Worm (Caenorhabditis elegans) whole organism, late embryonic: ENCODE data around the gene scav-1.

Source experiments
- K09A11.1 ChIP-seq: sonication (generic microtip); optimal IDR thresholded peaks from 2 replicates; lab custom pipeline; 2017; ENCODE audit warnings: antibody characterized with exemption, mild to moderate bottlenecking, missing genetic modification characterization, missing compliant biosample characterization; ENCODE audit not compliant: insufficient read depth
- T23F11.4 ChIP-seq: fragments of 200-800 bp; sonication (Bioruptor generic); optimal IDR thresholded peaks from 2 replicates; lab custom pipeline; 2018; ENCODE audit warnings: mild to moderate bottlenecking, missing genetic modification characterization, missing compliant biosample characterization
- Y22D7AL.16 ChIP-seq: sonication (generic microtip); optimal IDR thresholded peaks from 2 replicates; lab custom pipeline; 2016; ENCODE audit warnings: missing genetic modification characterization, missing compliant biosample characterization
- ama-1 ChIP-seq: fragments of 150-350 bp; optimal IDR thresholded peaks from 2 replicates; lab custom pipeline; 2014
- ceh-14 ChIP-seq: sonication (generic microtip); optimal IDR thresholded peaks from 2 replicates; lab custom pipeline; 2016; ENCODE audit warnings: missing genotype, missing genetic modification characterization, missing compliant biosample characterization
- ceh-18 ChIP-seq: sonication (generic microtip); optimal IDR thresholded peaks from 2 replicates; lab custom pipeline; 2016; ENCODE audit warnings: missing genetic modification characterization, missing compliant biosample characterization
- ceh-31 ChIP-seq: sonication (generic microtip); optimal IDR thresholded peaks from 2 replicates; lab custom pipeline; 2016; ENCODE audit warnings: missing genetic modification characterization, missing compliant biosample characterization
- ceh-34 ChIP-seq: sonication (generic microtip); optimal IDR thresholded peaks from 2 replicates; lab custom pipeline; 2016; ENCODE audit warnings: mild to moderate bottlenecking, missing genetic modification characterization, missing compliant biosample characterization
- ceh-45 ChIP-seq: fragments of 200-800 bp; sonication (Bioruptor generic); IDR thresholded peaks from 2 replicates; pipeline ENCODE4 v1.3.6; 2022; ENCODE audit warnings: missing genetic modification reagents, missing genetic modification characterization, missing compliant biosample characterization
- ceh-48 ChIP-seq: sonication (generic microtip); optimal IDR thresholded peaks from 2 replicates; lab custom pipeline; 2016; ENCODE audit warnings: missing genetic modification characterization, inconsistent platforms, missing compliant biosample characterization
- ceh-6 ChIP-seq: fragments of 200-800 bp; sonication (Bioruptor generic); optimal IDR thresholded peaks from 2 replicates; lab custom pipeline; 2018; ENCODE audit warnings: mild to moderate bottlenecking, missing genetic modification characterization, missing compliant biosample characterization
- che-1 ChIP-seq: sonication (generic microtip); optimal IDR thresholded peaks from 2 replicates; lab custom pipeline; 2016; ENCODE audit warnings: mild to moderate bottlenecking, missing genetic modification characterization, missing compliant biosample characterization
- elt-2 ChIP-seq: sonication (generic microtip); optimal IDR thresholded peaks from 2 replicates; lab custom pipeline; 2016; ENCODE audit warnings: missing genetic modification reagents, missing genetic modification characterization, missing compliant biosample characterization
- elt-4 ChIP-seq: sonication (generic microtip); optimal IDR thresholded peaks from 2 replicates; lab custom pipeline; 2016; ENCODE audit warnings: missing genetic modification characterization, missing compliant biosample characterization
- ets-4 ChIP-seq: sonication (generic microtip); optimal IDR thresholded peaks from 2 replicates; lab custom pipeline; 2016; ENCODE audit warnings: missing genetic modification characterization, missing compliant biosample characterization
- fax-1 ChIP-seq: sonication (generic microtip); optimal IDR thresholded peaks from 2 replicates; lab custom pipeline; 2016; ENCODE audit warnings: missing genotype, missing genetic modification characterization, missing compliant biosample characterization
- fkh-10 ChIP-seq: fragments of 150-350 bp; optimal IDR thresholded peaks from 2 replicates; lab custom pipeline; 2014; ENCODE audit warnings: missing biosample characterization, missing genetic modification reagents, missing genetic modification characterization
- fkh-6 ChIP-seq: sonication (generic microtip); optimal IDR thresholded peaks from 2 replicates; lab custom pipeline; 2016; ENCODE audit warnings: missing genetic modification characterization, missing compliant biosample characterization
- gmeb-2 ChIP-seq: sonication (generic microtip); optimal IDR thresholded peaks from 2 replicates; lab custom pipeline; 2016; ENCODE audit warnings: missing genetic modification characterization, inconsistent platforms, missing compliant biosample characterization
- hlh-30 ChIP-seq: sonication (generic microtip); optimal IDR thresholded peaks from 2 replicates; lab custom pipeline; 2017; ENCODE audit warnings: antibody characterized with exemption, missing genetic modification characterization, missing compliant biosample characterization; ENCODE audit not compliant: insufficient read depth
- lim-6 ChIP-seq: sonication (generic microtip); optimal IDR thresholded peaks from 2 replicates; lab custom pipeline; 2016; ENCODE audit warnings: missing genetic modification characterization, missing compliant biosample characterization
- madf-2 ChIP-seq: sonication (generic microtip); optimal IDR thresholded peaks from 2 replicates; lab custom pipeline; 2017; ENCODE audit warnings: missing genetic modification characterization, missing compliant biosample characterization
- mec-3 ChIP-seq: sonication (generic microtip); optimal IDR thresholded peaks from 2 replicates; lab custom pipeline; 2016; ENCODE audit warnings: borderline replicate concordance, missing genetic modification characterization, missing compliant biosample characterization
- nfya-1 ChIP-seq: sonication (generic microtip); optimal IDR thresholded peaks from 2 replicates; lab custom pipeline; 2017; ENCODE audit warnings: missing genetic modification characterization, mild to moderate bottlenecking, missing compliant biosample characterization, antibody characterized with exemption, moderate library complexity
- nhr-11 ChIP-seq: fragments of 150-350 bp; optimal IDR thresholded peaks from 2 replicates; lab custom pipeline; 2014; ENCODE audit warnings: missing biosample characterization, missing genetic modification characterization
- nhr-232 ChIP-seq: sonication (generic microtip); optimal IDR thresholded peaks from 2 replicates; lab custom pipeline; 2016; ENCODE audit warnings: missing genetic modification characterization, missing compliant biosample characterization
- pat-9 ChIP-seq: fragments of 200-800 bp; sonication (Bioruptor generic); optimal IDR thresholded peaks from 2 replicates; lab custom pipeline; 2018; ENCODE audit warnings: mild to moderate bottlenecking, missing genetic modification characterization, moderate library complexity, missing compliant biosample characterization
- pax-1 ChIP-seq: fragments of 150-350 bp; optimal IDR thresholded peaks from 2 replicates; lab custom pipeline; 2014; ENCODE audit warnings: missing biosample characterization, missing genetic modification characterization
- pqm-1 ChIP-seq: sonication (generic microtip); optimal IDR thresholded peaks from 2 replicates; lab custom pipeline; 2016; ENCODE audit warnings: missing genetic modification characterization, missing compliant biosample characterization
- pros-1 ChIP-seq: fragments of 150-350 bp; optimal IDR thresholded peaks from 2 replicates; lab custom pipeline; 2014; ENCODE audit warnings: missing biosample characterization, missing genetic modification reagents, missing genetic modification characterization
- rnt-1 ChIP-seq: sonication (generic microtip); optimal IDR thresholded peaks from 2 replicates; lab custom pipeline; 2016; ENCODE audit warnings: missing genetic modification characterization, missing compliant biosample characterization
- sdc-2 ChIP-seq: sonication (generic microtip); optimal IDR thresholded peaks from 2 replicates; lab custom pipeline; 2016; ENCODE audit warnings: missing genotype, missing genetic modification characterization, missing compliant biosample characterization
- sox-4 ChIP-seq: sonication (generic microtip); optimal IDR thresholded peaks from 2 replicates; lab custom pipeline; 2017; ENCODE audit warnings: mild to moderate bottlenecking, missing genetic modification characterization, inconsistent platforms, missing compliant biosample characterization
- tbx-2 ChIP-seq: sonication (generic microtip); optimal IDR thresholded peaks from 2 replicates; lab custom pipeline; 2016; ENCODE audit warnings: missing genetic modification characterization, missing compliant biosample characterization
- unc-3 ChIP-seq, 2 experiments: fragments of 200-800 bp in 1 of 2; sonication (Bioruptor generic) in 1 of 2; sonication (generic microtip) in 1 of 2; conservative IDR thresholded peaks in 1 of 2; optimal IDR thresholded peaks in 1 of 2; 2 replicates each; pipeline versions ENCODE4 v1.3.6 to Lab custom; 2016 to 2022; ENCODE audit warnings: missing compliant biosample characterization in 2 of 2, missing genetic modification characterization in 2 of 2, missing genetic modification reagents in 1 of 2
- unc-42 ChIP-seq: sonication (generic microtip); optimal IDR thresholded peaks from 2 replicates; lab custom pipeline; 2016; ENCODE audit warnings: missing genotype, missing genetic modification characterization, missing compliant biosample characterization
- unc-55 ChIP-seq: sonication (generic microtip); optimal IDR thresholded peaks from 2 replicates; lab custom pipeline; 2017; ENCODE audit warnings: missing biosample characterization, missing genetic modification reagents, missing genetic modification characterization
- unc-86 ChIP-seq: sonication (generic microtip); optimal IDR thresholded peaks from 2 replicates; lab custom pipeline; 2016; ENCODE audit warnings: missing genetic modification characterization, missing compliant biosample characterization
- zip-5 ChIP-seq: sonication (generic microtip); optimal IDR thresholded peaks from 2 replicates; lab custom pipeline; 2016; ENCODE audit warnings: missing genetic modification characterization, missing compliant biosample characterization

scav-1 gene

DNA sequence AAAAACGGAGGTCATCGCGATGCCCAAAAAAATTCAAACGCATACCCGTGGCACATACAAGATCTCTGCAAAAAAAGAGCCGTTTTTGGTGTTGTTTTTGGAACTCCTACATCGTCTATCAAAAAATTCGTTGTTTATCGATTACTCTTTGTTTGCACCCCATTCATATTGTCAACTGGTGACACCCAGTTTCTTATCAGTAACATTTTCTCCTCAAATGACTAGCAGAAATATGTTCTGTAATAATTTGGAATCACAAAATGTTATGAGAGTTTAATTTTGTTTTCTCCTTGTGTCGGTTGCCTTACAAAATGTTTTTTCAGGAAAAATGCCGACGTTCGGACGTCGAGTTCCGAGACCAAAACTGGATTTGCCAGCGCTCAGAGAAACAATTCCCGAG is 25.6 kb downstream of the scav-1 start, which contains the start of gene sek-4:
Gene sek-4 (plus strand): TSS at position 318 of the 400 bp plus-strand sequence.
- TF ChIP-seq elt-2 (peak; percentile 10), unc-86 (tag; lab: Kevin White, UChicago) (no peak), unc-42 (tag; lab: Kevin White, UChicago) (no peak)

DNA sequence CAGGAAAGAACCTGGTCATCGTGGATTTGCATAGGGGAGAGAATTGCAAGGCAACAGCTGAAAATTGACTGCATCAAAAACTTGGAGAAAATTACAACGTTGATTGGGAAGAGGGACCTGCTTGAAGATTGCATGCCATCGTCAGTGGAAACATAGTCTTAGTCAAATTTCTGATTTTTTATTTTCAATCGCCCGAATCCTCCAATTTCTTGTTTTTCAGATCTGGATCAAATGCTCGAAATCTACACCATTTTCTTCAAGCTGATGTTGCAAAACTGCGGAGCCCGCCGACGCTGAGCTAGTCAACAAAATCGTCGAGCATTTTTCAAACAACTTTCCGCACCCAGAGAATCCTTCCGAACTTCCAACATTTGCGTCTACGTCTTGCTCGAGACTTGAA is 26.8 kb downstream of the scav-1 start:
- TF ChIP-seq gmeb-2 (tag; lab: Kevin White, UChicago) (no peak), ceh-31 (tag; lab: Kevin White, UChicago) (no peak), ceh-48 (tag; lab: Kevin White, UChicago) (no peak), ama-1 (no peak), fkh-10 (GFP tag; lab: Kevin White, UChicago) (no peak), unc-42 (tag; lab: Kevin White, UChicago) (no peak), K09A11.1 (tag; lab: Kevin White, UChicago) (no peak), elt-4 (tag; lab: Kevin White, UChicago) (no peak)

DNA sequence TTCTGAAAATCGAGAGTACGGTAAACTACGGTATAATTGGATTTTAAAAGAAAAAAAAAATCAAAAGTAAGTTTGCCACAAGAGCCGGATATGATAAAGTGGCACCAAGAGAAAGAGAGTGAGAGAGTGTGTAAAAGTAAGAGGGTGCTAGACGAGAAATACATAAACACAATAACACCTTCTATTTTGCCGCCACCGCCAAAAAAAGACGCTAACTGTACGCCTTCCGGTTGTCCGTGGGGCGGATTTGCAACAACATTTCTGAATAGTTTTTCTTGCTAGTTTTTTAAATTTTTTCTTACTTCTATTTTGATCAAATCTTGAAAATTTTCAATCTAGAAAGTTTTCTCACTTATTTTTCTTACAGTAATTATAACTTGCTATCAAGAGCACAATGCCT is 27.7 kb downstream of the scav-1 start, which contains the start of gene F35C8.8:
Gene F35C8.8 (minus strand): TSS at position 2 of the 400 bp plus-strand sequence.
- TF ChIP-seq rnt-1 (tag; lab: Kevin White, UChicago) = no peak
- TF ChIP-seq mec-3 = no peak
- TF ChIP-seq Y22D7AL.16 (tag; lab: Kevin White, UChicago) = no peak
- TF ChIP-seq fkh-6 (tag; lab: Kevin White, UChicago) = no peak
- no peak for TF ChIP-seq zip-5 (tag; lab: Kevin White, UChicago)
- TF ChIP-seq nhr-11 (tag; lab: Kevin White, UChicago) = no peak
- TF ChIP-seq ets-4 (tag; lab: Kevin White, UChicago) = no peak
- no peak for TF ChIP-seq nhr-232
- no peak for TF ChIP-seq ceh-14 (tag; lab: Kevin White, UChicago)
- TF ChIP-seq elt-4 (tag; lab: Kevin White, UChicago) = no peak
- no peak for TF ChIP-seq ceh-48 (tag; lab: Kevin White, UChicago)
- no peak for TF ChIP-seq pax-1 (tag; lab: Kevin White, UChicago)
- TF ChIP-seq pqm-1 = no peak
- no peak for TF ChIP-seq fax-1 (tag; lab: Kevin White, UChicago)
- no peak for TF ChIP-seq sox-4 (tag; lab: Kevin White, UChicago)
- no peak for TF ChIP-seq che-1 (tag; lab: Kevin White, UChicago)
- TF ChIP-seq unc-3 (GFP tag; conservative IDR thresholded peaks at IDR 0.05; lab: Robert Waterston, UW) = no peak
- no peak for TF ChIP-seq unc-3 (tag; optimal IDR thresholded peaks at IDR 0.05; lab: Kevin White, UChicago)
- no peak for TF ChIP-seq tbx-2 (tag; lab: Kevin White, UChicago)
- TF ChIP-seq pat-9 (tag; lab: Kevin White, UChicago) = no peak
- no peak for TF ChIP-seq lim-6 (tag; lab: Kevin White, UChicago)
- TF ChIP-seq, all 69 proteins: peak for 0

DNA sequence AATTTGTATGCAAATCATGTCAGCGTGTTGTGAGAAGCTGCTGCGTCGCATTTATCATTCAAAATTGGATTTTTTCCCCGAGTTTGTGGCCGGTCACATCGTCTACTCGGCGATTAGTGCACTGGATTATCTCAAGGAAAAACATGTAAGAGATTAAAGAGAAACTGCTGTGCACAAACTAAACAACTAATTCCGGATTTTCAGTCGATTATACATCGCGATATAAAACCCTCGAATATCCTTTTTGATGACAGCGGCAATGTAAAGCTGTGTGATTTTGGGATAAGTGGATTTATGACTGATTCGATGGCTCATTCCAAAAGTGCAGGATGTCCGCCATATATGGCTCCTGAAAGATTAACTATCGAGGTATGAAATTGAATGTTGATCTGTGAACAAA is 29.8 kb downstream of the scav-1 start:
- TF ChIP-seq fax-1 (tag; lab: Kevin White, UChicago) = no peak
- no peak for TF ChIP-seq hlh-30 (tag; lab: Kevin White, UChicago)
- TF ChIP-seq pros-1 (tag; lab: Kevin White, UChicago) = no peak
- TF ChIP-seq fkh-6 (tag; lab: Kevin White, UChicago) = no peak
- TF ChIP-seq ceh-45 (GFP tag; lab: Robert Waterston, UW) = no peak
- no peak for TF ChIP-seq tbx-2 (tag; lab: Kevin White, UChicago)
- TF ChIP-seq ceh-6 = no peak
- no peak for TF ChIP-seq ceh-34
- no peak for TF ChIP-seq ceh-31 (tag; lab: Kevin White, UChicago)
- TF ChIP-seq unc-55 = no peak
- TF ChIP-seq T23F11.4 (GFP tag; lab: Kevin White, UChicago) = no peak
- TF ChIP-seq unc-3 (GFP tag; conservative IDR thresholded peaks at IDR 0.05; lab: Robert Waterston, UW) = no peak
- TF ChIP-seq unc-3 (tag; optimal IDR thresholded peaks at IDR 0.05; lab: Kevin White, UChicago) = no peak
- TF ChIP-seq madf-2 = no peak
- no peak for TF ChIP-seq sdc-2 (tag; lab: Kevin White, UChicago)
- no peak for TF ChIP-seq ets-4 (tag; lab: Kevin White, UChicago)
- TF ChIP-seq ceh-18 (tag; lab: Kevin White, UChicago) = no peak
- no peak for TF ChIP-seq nfya-1 (tag; lab: Kevin White, UChicago)
- TF ChIP-seq, all 69 proteins: peak for 0
